Worm (Caenorhabditis elegans): ENCODE data around the gene ZC266.1.

DNA sequence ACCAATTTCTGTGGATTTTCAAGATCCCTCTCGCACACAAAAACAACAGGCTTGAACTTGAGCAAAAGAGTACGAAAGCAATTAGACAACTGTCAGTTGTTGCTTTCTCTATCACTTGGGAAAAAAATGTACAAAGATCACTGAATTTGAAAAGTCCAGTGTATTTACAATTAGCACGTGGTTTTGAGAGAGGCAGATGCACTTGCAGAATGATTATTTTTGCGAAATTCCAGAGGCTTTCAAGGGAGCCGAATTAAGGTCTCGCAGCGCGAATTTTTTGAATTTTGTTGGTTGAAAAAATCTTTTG is 6.9 kb downstream of the ZC266.1 start:
- TF ChIP-seq snpc-1.3 (tag; optimal IDR thresholded peaks at IDR 0.05; ENCODE audit: insufficient read depth) (no peak), hmg-20 (GFP tag; IDR thresholded peaks at IDR 0.05) (no peak)
